Fruit fly (Drosophila melanogaster) whole organism: ENCODE measurements around the gene CG31288.

ENCODE experiments used
- CG8478 ChIP-seq: fragments of >200 bp; optimal IDR thresholded peaks from 2 replicates; lab custom pipeline; 2018; ENCODE audit warnings: inconsistent platforms
- pan ChIP-seq: fragments of >200 bp; optimal IDR thresholded peaks from 2 replicates; lab custom pipeline; 2017
- psq ChIP-seq: fragments of >200 bp; optimal IDR thresholded peaks from 2 replicates; lab custom pipeline; 2017
- usp ChIP-seq: fragments of >200 bp; optimal IDR thresholded peaks from 2 replicates; lab custom pipeline; 2017; ENCODE audit warnings: missing biosample characterization, missing genetic modification characterization, mixed read lengths

DNA sequence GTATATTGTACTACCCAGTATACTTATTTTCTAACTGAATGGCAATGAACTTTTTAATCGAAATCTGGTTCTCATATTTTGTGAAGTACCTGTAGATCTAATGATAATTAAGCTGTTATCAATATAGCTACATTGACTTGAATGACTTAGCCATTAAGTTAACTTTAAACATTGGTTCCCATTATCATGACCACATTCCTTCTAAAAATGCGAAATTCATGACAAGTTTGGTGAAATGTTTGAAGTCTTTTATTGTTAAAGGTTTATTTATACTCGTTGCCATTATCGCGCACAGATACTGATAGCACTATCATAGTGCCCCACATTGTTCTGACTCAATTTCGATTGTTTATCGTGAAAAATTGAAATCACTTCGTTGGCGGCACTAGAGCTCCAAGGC is 21.5 kb upstream of the CG31288 start:
- TF ChIP-seq pan (no peak), psq (lab: Kevin White, UChicago) (no peak), usp (GFP tag; lab: Kevin White, UChicago) (no peak), CG8478 (lab: Kevin White, UChicago) (no peak)
